Worm (Caenorhabditis elegans) whole organism, L4/young adult: ENCODE data around the gene srx-45.

Experiments
- W03F9.2 ChIP-seq: fragments of 150-350 bp; optimal IDR thresholded peaks from 2 replicates; lab custom pipeline; 2014; ENCODE audit warnings: missing biosample characterization, missing genetic modification characterization
- dao-5 ChIP-seq: sonication (generic microtip); optimal IDR thresholded peaks from 2 replicates; lab custom pipeline; 2016; ENCODE audit warnings: missing genotype, missing genetic modification characterization, moderate library complexity, missing compliant biosample characterization

DNA sequence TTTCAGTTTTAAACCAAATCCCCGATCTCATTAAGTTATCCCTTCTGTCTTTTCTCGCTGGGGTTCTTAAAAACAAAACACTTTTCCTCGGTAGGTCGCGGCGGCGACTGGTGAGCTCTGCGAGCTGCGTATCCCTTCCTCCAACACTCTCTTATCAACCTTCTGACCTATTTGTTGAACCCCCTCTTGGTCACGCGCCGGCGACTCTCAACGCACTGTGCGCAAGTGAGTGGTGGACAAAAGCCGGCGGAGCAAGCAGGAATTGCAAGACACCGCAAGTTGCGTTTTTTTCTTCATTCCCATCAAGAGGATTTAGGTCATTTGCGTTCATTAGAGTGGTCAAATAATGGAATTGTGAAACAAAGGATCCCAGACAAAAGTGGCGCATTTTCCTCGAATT is 47.3 kb upstream of the srx-45 start:
- TF ChIP-seq W03F9.2 (tag; lab: Kevin White, UChicago) (no peak), dao-5 (tag; lab: Kevin White, UChicago) (no peak)
